Fruit fly (Drosophila melanogaster) Kc167 (cell line): ENCODE measurements around the gene vsg.

Source experiments
- Myc ChIP-seq: fragments of >200 bp; optimal IDR thresholded peaks from 2 replicates; lab custom pipeline; 2017; ENCODE audit warnings: missing external identifiers
- Sin3A ChIP-seq: fragments of >200 bp; optimal IDR thresholded peaks from 2 replicates; lab custom pipeline; 2018; ENCODE audit warnings: missing external identifiers
- h ChIP-seq: fragments of >200 bp; optimal IDR thresholded peaks from 3 replicates; lab custom pipeline; 2018; ENCODE audit warnings: missing external identifiers
- insv ChIP-seq: fragments of >200 bp; optimal IDR thresholded peaks from 3 replicates; lab custom pipeline; 2018; ENCODE audit warnings: missing external identifiers
- psq ChIP-seq: fragments of >200 bp; optimal IDR thresholded peaks from 2 replicates; lab custom pipeline; 2017; ENCODE audit warnings: missing external identifiers
- ttk ChIP-seq: sonication (Bioruptor generic); optimal IDR thresholded peaks from 2 replicates; lab custom pipeline; 2017; ENCODE audit warnings: missing external identifiers

dm6 chr3L:9697527-9697883 lies 16.6 kb upstream of the vsg start:
- TF ChIP-seq ttk (lab: Kevin White, UChicago) (no peak), h (lab: Kevin White, UChicago) (no peak), Sin3A (lab: Kevin White, UChicago) (no peak), psq (lab: Kevin White, UChicago) (no peak), insv (lab: Kevin White, UChicago) (no peak), Myc (lab: Kevin White, UChicago) (no peak)
